Worm (Caenorhabditis elegans): Measurements from ENCODE around the gene eif-2Balpha.

DNA sequence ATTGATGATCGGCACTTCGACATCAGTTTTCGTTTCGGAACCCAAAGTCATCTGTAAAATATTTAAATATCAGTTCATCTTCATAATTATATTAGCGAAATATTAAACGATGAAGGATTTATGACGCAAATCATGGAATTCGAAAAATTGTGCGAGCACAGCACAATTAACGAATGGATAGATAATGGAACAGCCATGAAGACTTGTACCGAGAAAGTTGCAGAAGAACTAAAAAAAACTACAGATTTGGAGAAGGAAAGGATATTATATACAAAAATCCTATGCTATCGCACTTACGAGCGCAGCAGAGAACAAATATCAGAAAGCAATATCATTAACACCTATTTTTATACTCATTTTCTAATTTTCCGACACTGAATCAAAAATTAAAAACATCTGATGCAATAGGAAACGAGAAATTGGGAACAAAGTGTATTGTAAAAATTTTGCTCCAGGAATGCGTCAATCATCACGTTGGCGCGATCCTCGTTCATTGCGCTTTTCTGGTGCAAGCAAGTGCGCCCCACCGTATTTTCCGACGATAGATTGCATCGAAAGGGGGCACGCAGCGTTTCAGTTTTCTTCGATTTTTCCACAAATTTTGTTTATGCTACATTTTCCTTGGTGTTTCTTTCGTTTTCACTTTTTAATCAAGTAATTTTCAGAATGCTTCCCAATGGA lies 21.4 kb upstream of the eif-2Balpha start, which contains the start of the genes clu-1 and prp-40:
- no peak for TF ChIP-seq unc-39 (tag; optimal IDR thresholded peaks at IDR 0.05)
- peak; percentile 12 for TF ChIP-seq ceh-82 (tag; optimal IDR thresholded peaks at IDR 0.05)
- peak; percentile 42 for TF ChIP-seq ama-1 (optimal IDR thresholded peaks at IDR 0.05)
- peak; percentile 85 for TF ChIP-seq lin-11 (tag; optimal IDR thresholded peaks at IDR 0.05)

Measured in whole organism, L2 larva.